Fruit fly (Drosophila melanogaster) whole organism, pupa: Measurements from ENCODE around the gene Sfxn2.

Experiments
- CG8159 ChIP-seq: fragments of 200-800 bp; sonication (Bioruptor generic); optimal IDR thresholded peaks from 3 replicates; lab custom pipeline; 2018; ENCODE audit warnings: missing biosample characterization, mild to moderate bottlenecking, missing genetic modification characterization, moderate library complexity
- D1 ChIP-seq: fragments of 200-800 bp; sonication (Bioruptor generic); optimal IDR thresholded peaks from 2 replicates; lab custom pipeline; 2018; ENCODE audit warnings: missing biosample characterization, mild to moderate bottlenecking, missing genetic modification characterization, moderate library complexity
- Pif1B ChIP-seq: fragments of 200-800 bp; sonication (Bioruptor generic); optimal IDR thresholded peaks from 3 replicates; lab custom pipeline; 2016; ENCODE audit warnings: missing biosample characterization, missing genetic modification characterization

DNA sequence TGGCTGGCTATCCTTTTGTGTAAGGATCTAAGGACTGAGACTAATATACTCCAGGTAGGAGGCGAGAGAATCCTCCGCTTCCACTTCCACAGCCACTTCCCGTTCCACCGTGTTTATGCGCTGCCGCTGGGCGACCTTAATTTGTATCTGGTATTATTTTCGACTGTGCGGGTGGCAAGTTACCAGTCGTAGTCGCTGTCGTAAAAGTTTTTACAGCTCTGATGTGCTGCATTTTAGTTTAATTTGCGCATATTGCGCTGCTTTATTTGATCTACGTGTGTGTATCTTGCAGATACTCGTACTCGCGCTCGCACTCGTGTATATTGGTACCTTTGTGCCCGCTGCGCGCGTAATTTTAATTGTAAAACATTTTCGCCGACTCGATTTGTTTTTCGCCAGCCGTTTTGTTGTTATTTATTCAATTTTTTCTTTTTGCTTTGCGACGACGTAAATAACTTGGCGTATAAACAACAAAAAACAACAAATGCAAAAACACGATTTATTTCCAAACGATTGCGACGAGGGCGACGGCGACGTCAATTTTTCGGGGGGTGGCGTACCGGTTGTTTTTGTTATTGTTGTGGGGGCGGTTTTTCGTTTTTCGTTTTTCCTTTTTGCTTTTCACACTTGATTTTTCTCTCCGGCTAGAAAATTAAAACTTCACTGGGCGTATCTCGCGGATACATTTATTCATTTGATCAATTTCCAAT lies 18.2 kb upstream of the Sfxn2 start:
- no peak for TF ChIP-seq CG8159 (tag; lab: Kevin White, UChicago)
- no peak for TF ChIP-seq D1 (tag; lab: Kevin White, UChicago)
- no peak for TF ChIP-seq Pif1B (GFP tag; lab: Kevin White, UChicago)
